Fruit fly (Drosophila melanogaster) whole organism, prepupa: ENCODE results near the gene TwdlP.

ENCODE experiments used
- CG15336 ChIP-seq: fragments of 200-800 bp; sonication (Bioruptor generic); IDR thresholded peaks from 2 replicates; pipeline ENCODE4 v1.3.6; 2022; ENCODE audit warnings: missing biosample characterization, missing genetic modification characterization
- CG34406 ChIP-seq: fragments of 200-800 bp; sonication (Bioruptor generic); optimal IDR thresholded peaks from 3 replicates; lab custom pipeline; 2016; ENCODE audit warnings: missing biosample characterization, missing genetic modification characterization
- CG6276 ChIP-seq: fragments of 200-800 bp; sonication (Bioruptor generic); optimal IDR thresholded peaks from 2 replicates; lab custom pipeline; 2017; ENCODE audit warnings: missing biosample characterization, mild to moderate bottlenecking, missing genetic modification characterization
- CG8319 ChIP-seq: fragments of 200-800 bp; sonication (Bioruptor generic); optimal IDR thresholded peaks from 3 replicates; lab custom pipeline; 2016; ENCODE audit warnings: missing biosample characterization, missing genetic modification characterization
- Ets21C ChIP-seq: fragments of 200-800 bp; sonication (Bioruptor generic); optimal IDR thresholded peaks from 3 replicates; lab custom pipeline; 2016; ENCODE audit warnings: missing biosample characterization, missing genetic modification characterization
- Met ChIP-seq: fragments of 200-800 bp; sonication (Bioruptor generic); optimal IDR thresholded peaks from 3 replicates; lab custom pipeline; 2016; ENCODE audit warnings: missing biosample characterization, missing genetic modification characterization
- eg ChIP-seq: fragments of 200-800 bp; sonication (Bioruptor generic); IDR thresholded peaks from 3 replicates; pipeline ENCODE4 v1.3.6; 2022; ENCODE audit warnings: missing biosample characterization, missing genetic modification characterization
- fd59A ChIP-seq: fragments of 200-800 bp; sonication (Bioruptor generic); optimal IDR thresholded peaks from 2 replicates; lab custom pipeline; 2017; ENCODE audit warnings: missing biosample characterization, mild to moderate bottlenecking, missing genetic modification characterization, missing genetic modification reagents

DNA sequence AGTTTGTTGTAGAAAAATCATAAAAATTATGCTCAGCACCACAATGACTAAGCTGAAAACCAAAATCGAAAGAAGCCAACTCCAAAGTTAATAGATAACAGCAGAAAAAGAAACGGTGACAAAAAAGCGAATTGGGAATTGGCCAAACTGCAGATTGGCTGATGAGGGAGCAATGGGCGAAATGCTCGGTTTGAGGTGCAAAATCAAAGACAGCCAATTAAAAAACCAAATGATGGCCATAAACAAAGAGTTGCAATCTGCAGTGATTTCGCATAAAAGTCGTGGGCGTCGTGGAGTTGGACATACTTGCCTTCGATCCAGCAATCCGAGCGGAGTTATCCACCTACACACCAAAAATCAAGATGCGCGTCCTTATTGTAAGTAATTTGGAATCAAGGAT, 12.3 kb upstream of the TwdlP start, which contains the start of gene TwdlH:
- no peak for TF ChIP-seq Ets21C (GFP tag; lab: Kevin White, UChicago)
- TF ChIP-seq CG8319 (GFP tag; lab: Kevin White, UChicago): no peak
- no peak for TF ChIP-seq Met
- no peak for TF ChIP-seq fd59A (GFP tag; lab: Kevin White, UChicago)
- TF ChIP-seq CG6276: no peak
- TF ChIP-seq eg (GFP tag; lab: Robert Waterston, UW): no peak
- TF ChIP-seq CG34406 (GFP tag; lab: Kevin White, UChicago): no peak
- TF ChIP-seq CG15336 (GFP tag; lab: Robert Waterston, UW): no peak
